Fruit fly (Drosophila melanogaster) whole organism, embryonic: ENCODE data around the gene CG9270.

ENCODE experiments used
- CG10321 ChIP-seq: fragments of 200-800 bp; sonication (Bioruptor generic); IDR thresholded peaks from 2 replicates; pipeline ENCODE4 v1.3.6; 2022; ENCODE audit warnings: missing biosample characterization, missing genetic modification characterization
- CG10543 ChIP-seq: fragments of 200-800 bp; sonication (Bioruptor generic); optimal IDR thresholded peaks from 3 replicates; lab custom pipeline; 2017; ENCODE audit warnings: missing biosample characterization, mild to moderate bottlenecking, missing genetic modification characterization, moderate library complexity
- CG13894 ChIP-seq: fragments of 200-800 bp; sonication (Bioruptor generic); optimal IDR thresholded peaks from 3 replicates; lab custom pipeline; 2018; ENCODE audit warnings: missing biosample characterization, mild to moderate bottlenecking, missing genetic modification characterization, moderate library complexity
- CG14710 ChIP-seq: fragments of 200-800 bp; sonication (Bioruptor generic); optimal IDR thresholded peaks from 3 replicates; lab custom pipeline; 2019; ENCODE audit warnings: missing biosample characterization, mild to moderate bottlenecking, missing genetic modification characterization, moderate library complexity
- CG15479 ChIP-seq: fragments of 200-800 bp; sonication (Bioruptor generic); optimal IDR thresholded peaks from 3 replicates; lab custom pipeline; 2019; ENCODE audit warnings: missing biosample characterization, mild to moderate bottlenecking, missing genetic modification characterization, moderate library complexity
- CG15514 ChIP-seq: fragments of 200-800 bp; sonication (Bioruptor generic); optimal IDR thresholded peaks from 3 replicates; lab custom pipeline; 2017; ENCODE audit warnings: missing biosample characterization, missing genetic modification characterization, mild to moderate bottlenecking, moderate library complexity, missing genetic modification reagents
- CG18599 ChIP-seq: fragments of 200-800 bp; sonication (Bioruptor generic); optimal IDR thresholded peaks from 3 replicates; lab custom pipeline; 2017; ENCODE audit warnings: missing biosample characterization, missing genetic modification characterization, mild to moderate bottlenecking, moderate library complexity, missing genetic modification reagents
- CG2199 ChIP-seq: fragments of 200-800 bp; sonication (Bioruptor generic); IDR thresholded peaks from 3 replicates; pipeline ENCODE4 v1.3.6; 2022; ENCODE audit warnings: missing biosample characterization, missing genetic modification characterization
- CG43689 ChIP-seq: fragments of 200-800 bp; sonication (Bioruptor generic); IDR thresholded peaks from 2 replicates; pipeline ENCODE4 v1.3.6; 2022; ENCODE audit warnings: missing biosample characterization, missing genetic modification characterization
- CG4730 ChIP-seq: fragments of 200-800 bp; sonication (Bioruptor generic); IDR thresholded peaks from 2 replicates; pipeline ENCODE4 v1.3.6; 2022; ENCODE audit warnings: missing biosample characterization, missing genetic modification characterization
- CG6254 ChIP-seq: fragments of 200-800 bp; sonication (Bioruptor generic); optimal IDR thresholded peaks from 3 replicates; lab custom pipeline; 2017; ENCODE audit warnings: mild to moderate bottlenecking, missing biosample characterization, missing genetic modification reagents, missing genetic modification characterization
- CG6854 ChIP-seq: fragments of 200-800 bp; sonication (Bioruptor generic); optimal IDR thresholded peaks from 3 replicates; lab custom pipeline; 2017; ENCODE audit warnings: missing biosample characterization, mild to moderate bottlenecking, missing genetic modification characterization
- CG8281 ChIP-seq: fragments of 200-800 bp; sonication (Bioruptor generic); optimal IDR thresholded peaks from 2 replicates; lab custom pipeline; 2018; ENCODE audit warnings: missing biosample characterization, mild to moderate bottlenecking, missing genetic modification characterization, moderate library complexity
- CG8290 ChIP-seq, 3 experiments: fragments of 200-800 bp; sonication (Bioruptor generic); optimal IDR thresholded peaks; 2 replicates each; lab custom pipeline; 2016 to 2019; ENCODE audit warnings: missing biosample characterization in 3 of 3, missing genetic modification characterization in 3 of 3, mild to moderate bottlenecking in 2 of 3, moderate library complexity in 1 of 3
- CG8478 ChIP-seq: fragments of >200 bp; optimal IDR thresholded peaks from 2 replicates; lab custom pipeline; 2018
- Camta ChIP-seq: fragments of 200-800 bp; sonication (Bioruptor generic); optimal IDR thresholded peaks from 2 replicates; lab custom pipeline; 2016; ENCODE audit warnings: missing biosample characterization, missing genetic modification characterization
- Gug ChIP-seq: fragments of 200-800 bp; sonication (Bioruptor generic); IDR thresholded peaks from 4 replicates; pipeline ENCODE4 v1.3.6; 2022; ENCODE audit warnings: missing biosample characterization, missing genetic modification characterization
- Hr39 ChIP-seq: fragments of >200 bp; optimal IDR thresholded peaks from 2 replicates; lab custom pipeline; 2017
- Hr78 ChIP-seq, 2 experiments: fragments of 200-800 bp in 1 of 2; fragments of >200 bp in 1 of 2; sonication (Bioruptor generic) in 1 of 2; optimal IDR thresholded peaks; 2 replicates each; lab custom pipeline; 2017 to 2019; ENCODE audit warnings: missing biosample characterization in 2 of 2, missing genetic modification characterization in 2 of 2, mild to moderate bottlenecking in 1 of 2, moderate library complexity in 1 of 2
- Lhr ChIP-seq: fragments of 200-800 bp; sonication (Bioruptor generic); optimal IDR thresholded peaks from 3 replicates; lab custom pipeline; 2017; ENCODE audit warnings: mild to moderate bottlenecking, missing biosample characterization, missing genetic modification reagents, missing genetic modification characterization
- MESR4 ChIP-seq: fragments of 200-800 bp; sonication (Bioruptor generic); optimal IDR thresholded peaks from 2 replicates; lab custom pipeline; 2018; ENCODE audit warnings: missing biosample characterization, mild to moderate bottlenecking, missing genetic modification characterization, moderate library complexity
- Med ChIP-seq: fragments of 200-800 bp; sonication (Bioruptor generic); peaks from one replicate; lab custom pipeline; 2016; ENCODE audit warnings: missing biosample characterization, missing genetic modification characterization, mild to moderate bottlenecking, inconsistent platforms, moderate library complexity
- NK7.1 ChIP-seq: fragments of 200-800 bp; sonication (Bioruptor generic); optimal IDR thresholded peaks from 3 replicates; lab custom pipeline; 2016; ENCODE audit warnings: missing biosample characterization, missing genetic modification characterization
- Nf-YB ChIP-seq: fragments of 200-800 bp; sonication (Bioruptor generic); optimal IDR thresholded peaks from 3 replicates; lab custom pipeline; 2019; ENCODE audit warnings: missing biosample characterization, mild to moderate bottlenecking, missing genetic modification characterization, moderate library complexity
- Opbp ChIP-seq: fragments of 200-800 bp; sonication (Bioruptor generic); IDR thresholded peaks from 3 replicates; pipeline ENCODE4 v1.3.6; 2022; ENCODE audit warnings: missing biosample characterization, missing genetic modification characterization; ENCODE audit not compliant: partially characterized antibody
- Taf1 ChIP-seq: fragments of 200-800 bp; sonication (Bioruptor generic); IDR thresholded peaks from 2 replicates; pipeline ENCODE4 v1.3.6; 2022; ENCODE audit warnings: missing biosample characterization, missing genetic modification characterization
- ab ChIP-seq: fragments of 200-800 bp; sonication (Bioruptor generic); optimal IDR thresholded peaks from 2 replicates; lab custom pipeline; 2016; ENCODE audit warnings: missing biosample characterization, missing genetic modification characterization
- amos ChIP-seq: fragments of 200-800 bp; sonication (Bioruptor generic); IDR thresholded peaks from 2 replicates; pipeline ENCODE4 v1.3.6; 2022; ENCODE audit warnings: missing biosample characterization, missing genetic modification characterization; ENCODE audit not compliant: partially characterized antibody
- ara ChIP-seq: fragments of 200-800 bp; sonication (Bioruptor generic); IDR thresholded peaks from 2 replicates; pipeline ENCODE4 v1.3.6; 2022; ENCODE audit warnings: missing biosample characterization, missing genetic modification characterization
- crol ChIP-seq: fragments of 200-800 bp; sonication (Bioruptor generic); IDR thresholded peaks from 2 replicates; pipeline ENCODE4 v1.3.6; 2022; ENCODE audit warnings: missing biosample characterization, missing genetic modification characterization
- dmrt11E ChIP-seq: fragments of 200-800 bp; sonication (Bioruptor generic); optimal IDR thresholded peaks from 3 replicates; lab custom pipeline; 2018; ENCODE audit warnings: missing biosample characterization, mild to moderate bottlenecking, missing genetic modification characterization, moderate library complexity
- fd102C ChIP-seq: fragments of 200-800 bp; sonication (Bioruptor generic); optimal IDR thresholded peaks from 2 replicates; lab custom pipeline; 2018; ENCODE audit warnings: missing biosample characterization, mild to moderate bottlenecking, missing genetic modification characterization, moderate library complexity
- fd64A ChIP-seq: fragments of 200-800 bp; sonication (Bioruptor generic); optimal IDR thresholded peaks from 3 replicates; lab custom pipeline; 2018; ENCODE audit warnings: missing biosample characterization, mild to moderate bottlenecking, missing genetic modification characterization
- grn ChIP-seq: fragments of 200-800 bp; sonication (Bioruptor generic); optimal IDR thresholded peaks from 3 replicates; lab custom pipeline; 2017; ENCODE audit warnings: missing biosample characterization, missing genetic modification characterization
- kni ChIP-seq: fragments of 200-800 bp; sonication (Bioruptor generic); optimal IDR thresholded peaks from 3 replicates; lab custom pipeline; 2017; ENCODE audit warnings: mild to moderate bottlenecking, missing biosample characterization, missing genetic modification reagents, missing genetic modification characterization
- lbe ChIP-seq: fragments of 200-800 bp; sonication (Bioruptor generic); optimal IDR thresholded peaks from 2 replicates; lab custom pipeline; 2016; ENCODE audit warnings: missing biosample characterization, mild to moderate bottlenecking, missing genetic modification characterization
- lola ChIP-seq, 3 experiments: fragments of >200 bp in 2 of 3; fragments of 200-800 bp in 1 of 3; sonication (Bioruptor generic) in 1 of 3; optimal IDR thresholded peaks; 2 replicates each; lab custom pipeline; 2017 to 2019; ENCODE audit warnings: missing biosample characterization in 3 of 3, missing genetic modification characterization in 3 of 3, mild to moderate bottlenecking in 1 of 3, moderate library complexity in 1 of 3
- nom ChIP-seq: fragments of 200-800 bp; sonication (Bioruptor generic); optimal IDR thresholded peaks from 2 replicates; lab custom pipeline; 2017; ENCODE audit warnings: missing biosample characterization, missing genetic modification characterization, mild to moderate bottlenecking, moderate library complexity, missing genetic modification reagents
- oc ChIP-seq: fragments of 200-800 bp; sonication (Bioruptor generic); optimal IDR thresholded peaks from 2 replicates; lab custom pipeline; 2018; ENCODE audit warnings: missing biosample characterization, mild to moderate bottlenecking, missing genetic modification characterization, moderate library complexity
- odd ChIP-seq: fragments of 200-800 bp; sonication (Bioruptor generic); optimal IDR thresholded peaks from 2 replicates; lab custom pipeline; 2017; ENCODE audit warnings: missing biosample characterization, mild to moderate bottlenecking, missing genetic modification characterization
- peb ChIP-seq: fragments of 200-800 bp; sonication (Bioruptor generic); IDR thresholded peaks from 2 replicates; pipeline ENCODE4 v1.3.6; 2022; ENCODE audit warnings: missing biosample characterization, missing genetic modification characterization
- pfk ChIP-seq: fragments of 200-800 bp; sonication (Bioruptor generic); optimal IDR thresholded peaks from 2 replicates; lab custom pipeline; 2018; ENCODE audit warnings: missing biosample characterization, mild to moderate bottlenecking, missing genetic modification characterization, moderate library complexity
- run ChIP-seq: fragments of 200-800 bp; sonication (Bioruptor generic); optimal IDR thresholded peaks from 3 replicates; lab custom pipeline; 2018; ENCODE audit warnings: missing biosample characterization, mild to moderate bottlenecking, missing genetic modification characterization
- sisA ChIP-seq: fragments of 200-800 bp; sonication (Bioruptor generic); IDR thresholded peaks from 2 replicates; pipeline ENCODE4 v1.3.6; 2022; ENCODE audit warnings: missing biosample characterization, missing genetic modification characterization
- sob ChIP-seq: fragments of 200-800 bp; sonication (Bioruptor generic); IDR thresholded peaks from 2 replicates; pipeline ENCODE4 v1.3.6; 2022; ENCODE audit warnings: missing biosample characterization, missing genetic modification characterization
- sug ChIP-seq: fragments of 200-800 bp; optimal IDR thresholded peaks from 2 replicates; lab custom pipeline; 2019; ENCODE audit warnings: missing biosample characterization, mild to moderate bottlenecking, missing genetic modification characterization, moderate library complexity
- twi ChIP-seq: fragments of 200-800 bp; optimal IDR thresholded peaks from 2 replicates; lab custom pipeline; 2019; ENCODE audit warnings: missing biosample characterization, mild to moderate bottlenecking, missing genetic modification characterization, moderate library complexity
- usp ChIP-seq: fragments of >200 bp; optimal IDR thresholded peaks from 2 replicates; lab custom pipeline; 2017; ENCODE audit warnings: missing biosample characterization, missing genetic modification characterization
- zf30C ChIP-seq: fragments of 200-800 bp; sonication (Bioruptor generic); optimal IDR thresholded peaks from 3 replicates; lab custom pipeline; 2018; ENCODE audit warnings: missing biosample characterization, mild to moderate bottlenecking, missing genetic modification characterization

The CG9270 gene

DNA sequence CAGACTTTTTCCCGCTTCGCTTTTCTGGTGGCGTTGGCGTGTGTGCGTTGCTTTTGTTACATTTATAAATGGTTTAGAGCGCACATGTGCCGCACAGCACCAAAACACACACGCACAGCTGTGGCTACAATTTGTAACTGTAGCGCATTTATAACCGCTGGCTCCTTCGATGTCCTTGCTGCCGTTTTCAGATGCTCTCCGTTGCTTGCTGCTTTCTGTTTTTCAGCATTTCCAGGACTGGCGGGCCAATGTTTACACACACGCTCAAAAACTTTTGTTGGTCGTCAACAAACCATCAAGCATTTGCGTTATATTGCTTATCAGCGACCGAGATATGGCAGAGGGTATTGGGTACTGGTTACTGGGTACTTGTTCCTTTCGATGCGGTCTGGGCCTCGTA lies 34.8 kb upstream of the CG9270 start (continued):
- TF ChIP-seq Med (GFP tag; lab: Kevin White, UChicago) = peak; percentile 58
- TF ChIP-seq fd102C (GFP tag; lab: Kevin White, UChicago) = peak; percentile 4
- TF ChIP-seq CG15479 (GFP tag; lab: Kevin White, UChicago) = peak; percentile 8
- TF ChIP-seq twi (tag; lab: Kevin White, UChicago) = peak; percentile 81
- TF ChIP-seq Hr78 (GFP tag; optimal IDR thresholded peaks at IDR 0.05; lab: Kevin White, UChicago) = no peak
- peak; percentile 26 for TF ChIP-seq CG14710 (tag; lab: Kevin White, UChicago)
- TF ChIP-seq lola (GFP tag; optimal IDR thresholded peaks at IDR 0.05; lab: Kevin White, UChicago) = no peak
- TF ChIP-seq CG18599 = peak; percentile 31
- peak; percentile 11 for TF ChIP-seq dmrt11E (tag; lab: Kevin White, UChicago)

- no peak for TF ChIP-seq CG10543 (GFP tag; lab: Kevin White, UChicago)
- TF ChIP-seq CG6854 (GFP tag; lab: Kevin White, UChicago) = no peak
- TF ChIP-seq crol = no peak
- no peak for TF ChIP-seq sob (GFP tag; lab: Robert Waterston, UW)
- no peak for TF ChIP-seq ara (GFP tag; lab: Robert Waterston, UW)
- peak; percentile 87 for TF ChIP-seq grn (GFP tag; lab: Kevin White, UChicago)
- TF ChIP-seq Hr39 (lab: Kevin White, UChicago) = no peak
- TF ChIP-seq lbe = no peak
- no peak for TF ChIP-seq amos
- no peak for TF ChIP-seq CG8290 (GFP tag; optimal IDR thresholded peaks at IDR 0.05; lab: Kevin White, UChicago)
- no peak for TF ChIP-seq CG8290 (tag; optimal IDR thresholded peaks at IDR 0.05; lab: Kevin White, UChicago)
- TF ChIP-seq CG43689 (GFP tag; lab: Robert Waterston, UW) = no peak
- TF ChIP-seq CG10321 (GFP tag; lab: Robert Waterston, UW) = no peak
- TF ChIP-seq ab (GFP tag; lab: Kevin White, UChicago) = no peak
- TF ChIP-seq MESR4 (GFP tag; lab: Kevin White, UChicago) = no peak
- TF ChIP-seq usp (GFP tag; lab: Kevin White, UChicago) = no peak
- TF ChIP-seq CG6254 (GFP tag; lab: Kevin White, UChicago) = no peak
- TF ChIP-seq oc (tag; lab: Kevin White, UChicago) = peak; percentile 34
- TF ChIP-seq kni = peak; percentile 22
- no peak for TF ChIP-seq CG15514 (GFP tag; lab: Kevin White, UChicago)
- no peak for TF ChIP-seq Opbp (GFP tag; lab: Robert Waterston, UW)
- TF ChIP-seq Camta = no peak
- no peak for TF ChIP-seq peb (GFP tag; lab: Robert Waterston, UW)
- no peak for TF ChIP-seq Taf1 (GFP tag; lab: Robert Waterston, UW)
- TF ChIP-seq pfk = no peak
- no peak for TF ChIP-seq sug (tag; lab: Kevin White, UChicago)
- TF ChIP-seq run (tag; lab: Kevin White, UChicago) = no peak
- TF ChIP-seq Lhr (GFP tag; lab: Kevin White, UChicago) = no peak
- no peak for TF ChIP-seq CG8281 (tag; lab: Kevin White, UChicago)
- no peak for TF ChIP-seq zf30C
- peak; percentile 14 for TF ChIP-seq nom (GFP tag; lab: Kevin White, UChicago)
- no peak for TF ChIP-seq Gug (GFP tag; lab: Robert Waterston, UW)
- TF ChIP-seq CG13894 (tag; lab: Kevin White, UChicago) = no peak
- no peak for TF ChIP-seq CG4730 (GFP tag; lab: Robert Waterston, UW)
- no peak for TF ChIP-seq odd
- no peak for TF ChIP-seq NK7.1 (GFP tag; lab: Kevin White, UChicago)
- no peak for TF ChIP-seq Nf-YB (GFP tag; lab: Kevin White, UChicago)
- 0 out of 3 replicates have a peak, but pooled peaks have one; percentile 22 for TF ChIP-seq CG2199 (GFP tag; lab: Robert Waterston, UW)
- TF ChIP-seq fd64A = no peak
- TF ChIP-seq CG8478 = no peak
- TF ChIP-seq sisA (GFP tag; lab: Robert Waterston, UW) = no peak
These were observed 31.1 kb upstream of the CG9270 start for dm6 chr2L:20965001-20965400.
